Worm (Caenorhabditis elegans) whole organism, L4 larva: ENCODE data around the gene arrd-28.

Source experiments
- F10B5.3 ChIP-seq: sonication (generic microtip); optimal IDR thresholded peaks from 2 replicates; lab custom pipeline; 2016; ENCODE audit warnings: mild to moderate bottlenecking, missing genetic modification characterization, missing compliant biosample characterization
- R02D3.7 ChIP-seq: fragments of 150-350 bp; sonication (generic microtip); optimal IDR thresholded peaks from 3 replicates; lab custom pipeline; 2014; ENCODE audit warnings: missing biosample characterization, missing genetic modification characterization
- T26A8.4 ChIP-seq: fragments of 200-800 bp; sonication (Bioruptor generic); IDR thresholded peaks from 2 replicates; pipeline ENCODE4 v1.3.6; 2022; ENCODE audit warnings: missing genetic modification characterization, missing compliant biosample characterization
- Y48G9A.11 ChIP-seq: fragments of 200-800 bp; sonication (Bioruptor generic); IDR thresholded peaks from 2 replicates; pipeline ENCODE4 v1.3.6; 2022; ENCODE audit warnings: missing genetic modification reagents, missing genetic modification characterization, missing compliant biosample characterization
- Y5F2A.4 ChIP-seq: fragments of 200-800 bp; sonication (Bioruptor generic); optimal IDR thresholded peaks from 2 replicates; lab custom pipeline; 2018; ENCODE audit warnings: mild to moderate bottlenecking, missing genetic modification characterization, missing compliant biosample characterization
- ZK546.5 ChIP-seq, 2 experiments: sonication (generic microtip); optimal IDR thresholded peaks; 2 replicates each; lab custom pipeline; 2017; ENCODE audit warnings: missing biosample characterization in 2 of 2, missing genetic modification characterization in 2 of 2
- aha-1 ChIP-seq: fragments of 150-350 bp; peaks from one replicate; lab custom pipeline; 2014; ENCODE audit warnings: missing biosample characterization, missing genetic modification characterization
- ama-1 ChIP-seq: fragments of 150-350 bp; optimal IDR thresholded peaks from 2 replicates; lab custom pipeline; 2014; ENCODE audit warnings: inconsistent platforms, mixed read lengths
- arid-1 ChIP-seq: fragments of 200-800 bp; sonication (Bioruptor generic); conservative IDR thresholded peaks from 2 replicates; pipeline ENCODE4 v1.3.6; 2022; ENCODE audit warnings: missing genetic modification reagents, missing genetic modification characterization, missing compliant biosample characterization
- attf-4 ChIP-seq: sonication (generic microtip); optimal IDR thresholded peaks from 3 replicates; lab custom pipeline; 2017; ENCODE audit warnings: missing biosample characterization, missing genetic modification characterization
- ceh-20 ChIP-seq: fragments of 200-800 bp; sonication (Bioruptor generic); IDR thresholded peaks from 2 replicates; pipeline ENCODE4 v1.3.6; 2022; ENCODE audit warnings: missing genetic modification reagents, missing genetic modification characterization, missing compliant biosample characterization
- ceh-28 ChIP-seq: fragments of 150-350 bp; optimal IDR thresholded peaks from 2 replicates; lab custom pipeline; 2014; ENCODE audit warnings: missing biosample characterization, missing genetic modification reagents, missing genetic modification characterization
- ces-1 ChIP-seq: fragments of 150-350 bp; sonication (generic microtip); optimal IDR thresholded peaks from 4 replicates; lab custom pipeline; 2014; ENCODE audit warnings: missing biosample characterization, missing genetic modification reagents, missing genetic modification characterization
- ctbp-1 ChIP-seq: fragments of 200-800 bp; sonication (Bioruptor generic); IDR thresholded peaks from 2 replicates; pipeline ENCODE4 v1.3.6; 2022; ENCODE audit warnings: missing genetic modification reagents, missing genetic modification characterization, missing compliant biosample characterization
- daf-12 ChIP-seq: fragments of 150-350 bp; optimal IDR thresholded peaks from 2 replicates; lab custom pipeline; 2014; ENCODE audit warnings: missing biosample characterization, missing genetic modification reagents, missing genetic modification characterization
- daf-16 ChIP-seq, 3 experiments: sonication (generic microtip); optimal IDR thresholded peaks; 2 replicates each; lab custom pipeline; 2016 to 2017; ENCODE audit warnings: missing genetic modification characterization in 3 of 3, missing genetic modification reagents in 3 of 3, mild to moderate bottlenecking in 2 of 3, missing compliant biosample characterization in 2 of 3, missing biosample characterization in 1 of 3, moderate library complexity in 1 of 3
- dmd-6 ChIP-seq: fragments of 200-800 bp; sonication (Bioruptor generic); IDR thresholded peaks from 2 replicates; pipeline ENCODE4 v1.3.6; 2022; ENCODE audit warnings: missing genetic modification reagents, missing genetic modification characterization, missing compliant biosample characterization
- dmd-8 ChIP-seq: fragments of 200-800 bp; sonication (Bioruptor generic); IDR thresholded peaks from 2 replicates; pipeline ENCODE4 v1.3.6; 2022; ENCODE audit warnings: missing genetic modification characterization, missing compliant biosample characterization
- duxl-1 ChIP-seq: sonication (generic microtip); optimal IDR thresholded peaks from 2 replicates; lab custom pipeline; 2016; ENCODE audit warnings: mild to moderate bottlenecking, missing genetic modification characterization, moderate library complexity, missing compliant biosample characterization; ENCODE audit not compliant: poor library complexity
- dve-1 ChIP-seq: sonication (generic microtip); optimal IDR thresholded peaks from 2 replicates; lab custom pipeline; 2017; ENCODE audit warnings: antibody characterized with exemption, mild to moderate bottlenecking, missing genetic modification characterization, missing compliant biosample characterization; ENCODE audit not compliant: insufficient read depth
- egl-27 ChIP-seq: sonication (generic microtip); optimal IDR thresholded peaks from 3 replicates; lab custom pipeline; 2017; ENCODE audit warnings: missing biosample characterization, missing genetic modification reagents, missing genetic modification characterization
- gei-8 ChIP-seq: fragments of 200-800 bp; sonication (Bioruptor generic); optimal IDR thresholded peaks from 2 replicates; lab custom pipeline; 2018; ENCODE audit warnings: mild to moderate bottlenecking, missing genetic modification characterization, missing compliant biosample characterization
- hif-1 ChIP-seq, 2 experiments: sonication (generic microtip); optimal IDR thresholded peaks; 2 replicates each; lab custom pipeline; 2016 to 2017; ENCODE audit warnings: missing compliant biosample characterization in 2 of 2, missing genetic modification characterization in 2 of 2, missing genetic modification reagents in 2 of 2, missing genotype in 2 of 2, mild to moderate bottlenecking in 1 of 2
- hlh-30 ChIP-seq: sonication (generic microtip); optimal IDR thresholded peaks from 2 replicates; lab custom pipeline; 2017; ENCODE audit warnings: antibody characterized with exemption, mild to moderate bottlenecking, missing genetic modification characterization, missing compliant biosample characterization; ENCODE audit not compliant: insufficient read depth
- jun-1 ChIP-seq: fragments of 150-350 bp; optimal IDR thresholded peaks from 2 replicates; lab custom pipeline; 2014; ENCODE audit warnings: missing biosample characterization, missing genetic modification reagents, missing genetic modification characterization
- lin-29 ChIP-seq: fragments of 200-800 bp; sonication (Bioruptor generic); IDR thresholded peaks from 2 replicates; pipeline ENCODE4 v1.3.6; 2022; ENCODE audit warnings: missing genetic modification reagents, missing genetic modification characterization, missing compliant biosample characterization
- lin-38 ChIP-seq: fragments of 200-800 bp; sonication (Bioruptor generic); IDR thresholded peaks from 2 replicates; pipeline ENCODE4 v1.3.6; 2022; ENCODE audit warnings: missing genetic modification reagents, missing genetic modification characterization, missing compliant biosample characterization
- lsy-2 ChIP-seq, 2 experiments: fragments of 150-350 bp in 1 of 2; sonication (generic microtip) in 1 of 2; optimal IDR thresholded peaks; 2 replicates each; lab custom pipeline; 2014 to 2017; ENCODE audit warnings: missing biosample characterization in 2 of 2, missing genetic modification characterization in 2 of 2
- madf-5 ChIP-seq, 2 experiments: fragments of 200-800 bp; sonication (Bioruptor generic); IDR thresholded peaks; 2 replicates each; pipeline ENCODE4 v1.3.6; 2022; ENCODE audit warnings: missing compliant biosample characterization in 2 of 2, missing genetic modification characterization in 2 of 2
- mes-2 ChIP-seq: sonication (generic microtip); optimal IDR thresholded peaks from 2 replicates; lab custom pipeline; 2016; ENCODE audit warnings: missing genotype, mild to moderate bottlenecking, missing genetic modification characterization, missing compliant biosample characterization; ENCODE audit not compliant: poor library complexity, severe bottlenecking
- nhr-102 ChIP-seq: sonication (generic microtip); optimal IDR thresholded peaks from 2 replicates; lab custom pipeline; 2016; ENCODE audit warnings: mild to moderate bottlenecking, missing genetic modification characterization, moderate library complexity, missing compliant biosample characterization
- nhr-237 ChIP-seq: sonication (generic microtip); optimal IDR thresholded peaks from 2 replicates; lab custom pipeline; 2017; ENCODE audit warnings: missing biosample characterization, missing genetic modification characterization
- nhr-28 ChIP-seq: fragments of 150-350 bp; optimal IDR thresholded peaks from 2 replicates; lab custom pipeline; 2014; ENCODE audit warnings: missing biosample characterization, missing genetic modification characterization
- nhr-41 ChIP-seq: fragments of 200-800 bp; sonication (Bioruptor generic); IDR thresholded peaks from 2 replicates; pipeline ENCODE4 v1.3.6; 2022; ENCODE audit warnings: missing genetic modification reagents, missing genetic modification characterization, missing compliant biosample characterization
- nhr-48 ChIP-seq: sonication (generic microtip); optimal IDR thresholded peaks from 2 replicates; lab custom pipeline; 2016; ENCODE audit warnings: mild to moderate bottlenecking, missing genetic modification characterization, missing compliant biosample characterization
- pha-4 ChIP-seq, 2 experiments: fragments of 150-350 bp in 1 of 2; fragments of 200-800 bp in 1 of 2; sonication (Bioruptor generic) in 1 of 2; IDR thresholded peaks in 1 of 2; optimal IDR thresholded peaks in 1 of 2; 2 replicates each; pipeline versions ENCODE4 v1.3.6 to Lab custom; 2014 to 2022; ENCODE audit warnings: missing genetic modification characterization in 2 of 2, missing genetic modification reagents in 2 of 2, missing biosample characterization in 1 of 2, missing compliant biosample characterization in 1 of 2
- php-3 ChIP-seq: fragments of 200-800 bp; sonication (Bioruptor generic); IDR thresholded peaks from 2 replicates; pipeline ENCODE4 v1.3.6; 2022; ENCODE audit warnings: missing genetic modification reagents, missing genetic modification characterization, missing compliant biosample characterization
- pqm-1 ChIP-seq: sonication (generic microtip); optimal IDR thresholded peaks from 2 replicates; lab custom pipeline; 2017; ENCODE audit warnings: missing biosample characterization, missing genetic modification characterization
- saeg-2 ChIP-seq: fragments of 200-800 bp; sonication (Bioruptor generic); IDR thresholded peaks from 2 replicates; pipeline ENCODE4 v1.3.6; 2022; ENCODE audit warnings: missing genetic modification reagents, missing genetic modification characterization, missing compliant biosample characterization
- set-16 ChIP-seq: fragments of 200-800 bp; sonication (Bioruptor generic); IDR thresholded peaks from 2 replicates; pipeline ENCODE4 v1.3.6; 2022; ENCODE audit warnings: missing genetic modification reagents, missing genetic modification characterization, missing compliant biosample characterization
- skn-1 ChIP-seq: fragments of 150-350 bp; optimal IDR thresholded peaks from 2 replicates; lab custom pipeline; 2014; ENCODE audit warnings: missing biosample characterization, missing genetic modification characterization
- spr-1 ChIP-seq: sonication (generic microtip); optimal IDR thresholded peaks from 2 replicates; lab custom pipeline; 2016; ENCODE audit warnings: mild to moderate bottlenecking, missing genetic modification characterization, missing compliant biosample characterization
- tag-97 ChIP-seq: fragments of 200-800 bp; sonication (Bioruptor generic); IDR thresholded peaks from 2 replicates; pipeline ENCODE4 v1.3.6; 2022; ENCODE audit warnings: missing genetic modification characterization, missing compliant biosample characterization
- unc-39 ChIP-seq: sonication (generic microtip); optimal IDR thresholded peaks from 2 replicates; lab custom pipeline; 2017; ENCODE audit warnings: missing biosample characterization, missing genetic modification characterization
- unc-62 ChIP-seq, 3 experiments: fragments of 150-350 bp in 1 of 3; sonication (generic microtip); optimal IDR thresholded peaks in 2 of 3; peaks in 1 of 3; 1 replicate in 1 of 3; 2 replicates in 2 of 3; lab custom pipeline; 2014 to 2017; ENCODE audit warnings: missing biosample characterization in 3 of 3, missing genetic modification characterization in 3 of 3, missing genetic modification reagents in 3 of 3, missing genotype in 1 of 3
- vab-7 ChIP-seq: fragments of 200-800 bp; sonication (Bioruptor generic); IDR thresholded peaks from 2 replicates; pipeline ENCODE4 v1.3.6; 2022; ENCODE audit warnings: missing genetic modification reagents, missing genetic modification characterization, missing compliant biosample characterization
- zip-2 ChIP-seq: fragments of 150-350 bp; optimal IDR thresholded peaks from 2 replicates; lab custom pipeline; 2014; ENCODE audit warnings: missing biosample characterization, missing genetic modification characterization

arrd-28 gene

ce11 chrX:10216857-10217256, 33.1 kb downstream of the arrd-28 start:
- 0 out of 2 replicates have a peak, but pooled peaks have one; percentile 30 for TF ChIP-seq tag-97 (GFP tag; lab: Robert Waterston, UW)
- TF ChIP-seq spr-1 (tag; lab: Kevin White, UChicago), result no peak
- TF ChIP-seq lin-29, result peak; percentile 14; the same call in 1 of the 2 replicates
- no peak for TF ChIP-seq vab-7 (GFP tag; lab: Robert Waterston, UW)
- TF ChIP-seq daf-16 (GFP tag; optimal IDR thresholded peaks at IDR 0.05; lab: Kevin White, UChicago), result no peak
- peak; percentile 44 for TF ChIP-seq daf-16 (tag; optimal IDR thresholded peaks at IDR 0.05; lab: Kevin White, UChicago)
- peak; percentile 16; the same call in 1 of the 2 replicates for TF ChIP-seq ceh-20
- peak; percentile 54 for TF ChIP-seq T26A8.4
- 0 out of 2 replicates have a peak, but pooled peaks have one; percentile 51 for TF ChIP-seq saeg-2 (GFP tag; lab: Robert Waterston, UW)
- no peak for TF ChIP-seq jun-1 (tag; lab: Kevin White, UChicago)
- 0 out of 2 replicates have a peak, but pooled peaks have one; percentile 20 for TF ChIP-seq arid-1 (GFP tag; lab: Robert Waterston, UW)
- TF ChIP-seq nhr-102 (tag; lab: Kevin White, UChicago), result peak; percentile 55
- no peak for TF ChIP-seq nhr-28
- no peak for TF ChIP-seq unc-62 (GFP tag; optimal IDR thresholded peaks at IDR 0.05 in 1 of 2; lab: Kevin White, UChicago)
- TF ChIP-seq unc-62 (tag; optimal IDR thresholded peaks at IDR 0.05; lab: Kevin White, UChicago), result no peak
- TF ChIP-seq F10B5.3 (tag; lab: Kevin White, UChicago), result no peak
- TF ChIP-seq madf-5 (GFP tag; IDR thresholded peaks at IDR 0.05; lab: Robert Waterston, UW), result no peak
- TF ChIP-seq nhr-237 (tag; lab: Kevin White, UChicago), result no peak
- TF ChIP-seq lin-38 (GFP tag; lab: Robert Waterston, UW), result peak; percentile 10; the same call in 1 of the 2 replicates
- TF ChIP-seq ZK546.5 (tag; optimal IDR thresholded peaks at IDR 0.05; lab: Kevin White, UChicago), result no peak
- no peak for TF ChIP-seq egl-27
- TF ChIP-seq php-3 (GFP tag; lab: Robert Waterston, UW), result peak; percentile 48

DNA sequence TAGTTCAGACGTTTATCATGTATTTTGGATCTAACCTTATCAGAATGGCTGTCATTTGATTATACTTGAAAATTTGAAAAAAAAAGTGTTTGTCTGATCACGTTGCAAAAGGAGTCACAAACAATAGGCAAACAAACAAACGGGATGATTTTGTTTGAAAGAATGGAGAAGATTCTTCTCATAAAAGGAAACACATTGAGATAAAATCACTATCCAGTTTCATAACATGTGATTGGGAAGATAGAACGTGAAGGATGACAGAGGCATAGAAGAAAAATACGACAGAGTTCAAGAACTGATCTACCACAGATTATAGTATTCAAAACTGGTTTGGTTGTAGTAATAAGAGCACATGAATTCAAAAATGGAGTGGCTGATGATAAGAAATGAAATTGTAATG, 35.0 kb downstream of the arrd-28 start, which contains the start of gene F44A6.5:
Gene F44A6.5 (minus strand): TSS at position 151 of the 400 bp plus-strand sequence.
- TF ChIP-seq dmd-8 (GFP tag; lab: Robert Waterston, UW) (no peak), pha-4 (GFP tag; IDR thresholded peaks at IDR 0.05; lab: Robert Waterston, UW) (no peak), pha-4 (tag; optimal IDR thresholded peaks at IDR 0.05; lab: Kevin White, UChicago) (no peak), unc-39 (no peak), set-16 (GFP tag; lab: Robert Waterston, UW) (no peak), R02D3.7 (tag; lab: Kevin White, UChicago) (no peak), php-3 (GFP tag; lab: Robert Waterston, UW) (0 out of 2 replicates have a peak, but pooled peaks have one; percentile 9), ceh-28 (no peak), zip-2 (tag; lab: Kevin White, UChicago) (no peak), F10B5.3 (tag; lab: Kevin White, UChicago) (no peak), attf-4 (tag; lab: Kevin White, UChicago) (no peak), pqm-1 (tag; lab: Kevin White, UChicago) (no peak), Y5F2A.4 (no peak), dve-1 (tag; lab: Kevin White, UChicago) (peak; percentile 91), gei-8 (GFP tag; lab: Kevin White, UChicago) (no peak), spr-1 (tag; lab: Kevin White, UChicago) (peak; percentile 47), hlh-30 (tag; lab: Kevin White, UChicago) (peak; percentile 91), ama-1 (lab: Kevin White, UChicago) (no peak), skn-1 (tag; lab: Kevin White, UChicago) (no peak), Y48G9A.11 (no peak), dmd-6 (GFP tag; lab: Robert Waterston, UW) (peak; percentile 56; the same call in 1 of the 2 replicates), nhr-48 (tag; lab: Kevin White, UChicago) (peak; percentile 79), lsy-2 (tag; optimal IDR thresholded peaks at IDR 0.05; lab: Kevin White, UChicago) (peak in 1 of 2 experiments; percentile 42), ctbp-1 (GFP tag; lab: Robert Waterston, UW) (no peak), nhr-41 (GFP tag; lab: Robert Waterston, UW) (no peak), hif-1 (tag; optimal IDR thresholded peaks at IDR 0.05; lab: Kevin White, UChicago) (peak in 1 of 2 experiments; percentile 71), daf-12 (tag; lab: Kevin White, UChicago) (no peak), nhr-28 (peak; percentile 89), mes-2 (tag; lab: Kevin White, UChicago) (no peak), unc-62 (GFP tag; optimal IDR thresholded peaks at IDR 0.05 in 1 of 2; lab: Kevin White, UChicago) (peak in 1 of 2 experiments; percentile 15), unc-62 (tag; optimal IDR thresholded peaks at IDR 0.05; lab: Kevin White, UChicago) (no peak), aha-1 (peak; percentile 8), ces-1 (GFP tag; lab: Kevin White, UChicago) (no peak), T26A8.4 (no peak), duxl-1 (tag; lab: Kevin White, UChicago) (no peak)
